Fruit fly (Drosophila melanogaster): Measurements from ENCODE around the gene CDase.

The CDase gene

DNA sequence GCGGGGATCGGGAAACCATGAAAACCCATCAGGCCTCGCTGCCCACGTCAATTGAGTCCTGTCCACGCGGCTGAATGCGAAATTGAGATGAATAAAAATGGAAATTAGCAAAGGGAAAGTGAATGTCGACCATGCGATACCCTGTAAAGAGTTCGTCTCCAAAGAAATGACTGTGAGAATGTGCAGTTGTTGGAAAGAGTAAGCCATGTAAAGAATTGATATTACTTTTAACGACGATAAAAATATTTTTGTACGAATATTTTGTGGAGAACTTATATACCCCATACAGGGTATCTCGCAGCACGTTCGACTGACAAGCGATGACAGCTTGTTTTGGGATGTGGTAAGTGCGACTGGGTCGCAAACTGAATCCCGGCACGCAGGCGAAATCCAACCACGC is 41.9 kb downstream of the CDase start:
- peak; percentile 66 for TF ChIP-seq br (GFP tag; optimal IDR thresholded peaks at IDR 0.05)
- TF ChIP-seq OdsH (GFP tag; optimal IDR thresholded peaks at IDR 0.05), result peak; percentile 35
- TF ChIP-seq ey (GFP tag; optimal IDR thresholded peaks at IDR 0.05), result peak; percentile 53
- peak; percentile 69 for TF ChIP-seq h (GFP tag; optimal IDR thresholded peaks at IDR 0.05)
- no peak for TF ChIP-seq tai (GFP tag; optimal IDR thresholded peaks at IDR 0.05)
- no peak for TF ChIP-seq CG9705 (GFP tag; optimal IDR thresholded peaks at IDR 0.05)
- TF ChIP-seq Dfd (GFP tag; optimal IDR thresholded peaks at IDR 0.05), result no peak
- no peak for TF ChIP-seq Abd-B (GFP tag; optimal IDR thresholded peaks at IDR 0.05)
- TF ChIP-seq fru (GFP tag; optimal IDR thresholded peaks at IDR 0.05), result peak; percentile 50
- TF ChIP-seq HLH106 (tag; optimal IDR thresholded peaks at IDR 0.05), result peak; percentile 55
- TF ChIP-seq rgr (GFP tag; optimal IDR thresholded peaks at IDR 0.05), result peak; percentile 60
- no peak for TF ChIP-seq usp (GFP tag; optimal IDR thresholded peaks at IDR 0.05)
- no peak for TF ChIP-seq Hr83 (GFP tag; optimal IDR thresholded peaks at IDR 0.05; ENCODE audit: poor library complexity, severe bottlenecking)
- TF ChIP-seq pan (optimal IDR thresholded peaks at IDR 0.05), result peak; percentile 18
- no peak for TF ChIP-seq Vsx2 (GFP tag; optimal IDR thresholded peaks at IDR 0.05; ENCODE audit: partially characterized antibody)
- peak; percentile 4 for TF ChIP-seq sv (GFP tag; optimal IDR thresholded peaks at IDR 0.05)
- TF ChIP-seq Rel (GFP tag; optimal IDR thresholded peaks at IDR 0.05), result no peak
- no peak for TF ChIP-seq Rel (tag; optimal IDR thresholded peaks at IDR 0.05)
- peak; percentile 18 for TF ChIP-seq woc (GFP tag; optimal IDR thresholded peaks at IDR 0.05)
- TF ChIP-seq foxo (GFP tag; optimal IDR thresholded peaks at IDR 0.05), result peak in 1 of 2 experiments; percentile 67
- no peak for TF ChIP-seq Jra (GFP tag; optimal IDR thresholded peaks at IDR 0.05)
- peak; percentile 15 for TF ChIP-seq dmrt93B (GFP tag; optimal IDR thresholded peaks at IDR 0.05)
- no peak for TF ChIP-seq CG32264 (GFP tag; optimal IDR thresholded peaks at IDR 0.05)

- TF ChIP-seq Jra (GFP tag; optimal IDR thresholded peaks at IDR 0.05) (no peak), OdsH (GFP tag; optimal IDR thresholded peaks at IDR 0.05) (no peak), lola (GFP tag; optimal IDR thresholded peaks at IDR 0.05) (no peak), woc (GFP tag; optimal IDR thresholded peaks at IDR 0.05) (no peak), Hr78 (GFP tag; optimal IDR thresholded peaks at IDR 0.05) (no peak), Vsx2 (GFP tag; optimal IDR thresholded peaks at IDR 0.05; ENCODE audit: partially characterized antibody) (no peak), Myc (optimal IDR thresholded peaks at IDR 0.05) (no peak), Dfd (GFP tag; optimal IDR thresholded peaks at IDR 0.05) (no peak), CrebA (GFP tag; optimal IDR thresholded peaks at IDR 0.05; ENCODE audit: borderline replicate concordance) (no peak), usp (GFP tag; optimal IDR thresholded peaks at IDR 0.05) (no peak), Hr83 (GFP tag; optimal IDR thresholded peaks at IDR 0.05; ENCODE audit: poor library complexity, severe bottlenecking) (no peak), N (GFP tag; optimal IDR thresholded peaks at IDR 0.05) (no peak), tai (GFP tag; optimal IDR thresholded peaks at IDR 0.05) (no peak)
Observed at dm6 chr3R:30503406-30503805, 44.1 kb downstream of the CDase start, which contains the start of gene CG31371. Gene CG31371, minus strand, starts transcription at chr3R:30503506.

DNA sequence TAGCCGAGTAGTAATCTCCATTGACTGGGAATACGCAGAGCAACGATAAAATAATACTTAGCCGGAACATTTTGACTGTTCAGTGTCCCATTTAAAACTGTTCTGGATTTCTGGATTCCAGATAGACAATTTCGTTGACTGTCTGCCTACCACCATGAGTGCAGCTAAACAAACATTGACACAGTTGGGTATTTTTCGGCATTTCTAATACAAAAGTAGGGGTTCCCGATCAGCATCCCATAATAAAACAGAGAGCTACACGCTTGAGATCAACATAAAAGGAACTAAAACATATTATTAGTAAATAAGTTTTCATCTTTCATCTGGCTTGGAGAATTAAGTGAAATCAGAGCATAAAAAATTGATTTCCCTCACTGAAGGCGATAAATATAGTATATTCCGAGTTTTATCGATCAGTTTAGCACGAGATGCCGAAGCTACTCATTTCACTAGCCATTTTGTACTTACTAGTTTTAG is 46.3 kb downstream of the CDase start, which contains the start of the genes PH4alphaSG1 and CG15539:
TSS of gene PH4alphaSG1 (minus strand) at position 101 of the 477 bp plus-strand sequence.
TSS of gene CG15539 (plus strand) at position 427 of the 477 bp plus-strand sequence.
- TF ChIP-seq Dif (GFP tag; optimal IDR thresholded peaks at IDR 0.05; ENCODE audit: partially characterized antibody) (no peak), Vsx2 (GFP tag; optimal IDR thresholded peaks at IDR 0.05; ENCODE audit: partially characterized antibody) (no peak), Hnf4 (GFP tag; optimal IDR thresholded peaks at IDR 0.05) (no peak), Mio (GFP tag; optimal IDR thresholded peaks at IDR 0.05) (no peak), sv (GFP tag; optimal IDR thresholded peaks at IDR 0.05) (no peak), CG32264 (GFP tag; optimal IDR thresholded peaks at IDR 0.05) (no peak), OdsH (GFP tag; optimal IDR thresholded peaks at IDR 0.05) (no peak), dl (GFP tag; optimal IDR thresholded peaks at IDR 0.05; ENCODE audit: insufficient read depth in 1 of 2, partially characterized antibody in 2 of 2) (no peak), N (GFP tag; optimal IDR thresholded peaks at IDR 0.05) (no peak), Jra (GFP tag; optimal IDR thresholded peaks at IDR 0.05) (no peak), Myc (optimal IDR thresholded peaks at IDR 0.05) (no peak), CG9705 (GFP tag; optimal IDR thresholded peaks at IDR 0.05) (no peak), Sp1 (GFP tag; optimal IDR thresholded peaks at IDR 0.05) (no peak), Dfd (GFP tag; optimal IDR thresholded peaks at IDR 0.05) (no peak), woc (GFP tag; optimal IDR thresholded peaks at IDR 0.05) (no peak), foxo (GFP tag; optimal IDR thresholded peaks at IDR 0.05) (no peak), psq (GFP tag; optimal IDR thresholded peaks at IDR 0.05) (no peak), Rel (GFP tag; optimal IDR thresholded peaks at IDR 0.05) (no peak), Rel (tag; optimal IDR thresholded peaks at IDR 0.05) (no peak), tai (GFP tag; optimal IDR thresholded peaks at IDR 0.05) (no peak), Abd-B (GFP tag; optimal IDR thresholded peaks at IDR 0.05) (no peak)
